Worm (Caenorhabditis elegans) whole organism, L3 larva: ENCODE results near the gene dop-5.
A peak's percentile ranks its signal among the peaks of the same experiment; 100 is the strongest.

Source experiments
- R02D3.7 ChIP-seq: fragments of 150-350 bp; optimal IDR thresholded peaks from 2 replicates; lab custom pipeline; 2014; ENCODE audit warnings: missing biosample characterization, missing genetic modification characterization
- ama-1 ChIP-seq: fragments of 150-350 bp; optimal IDR thresholded peaks from 2 replicates; lab custom pipeline; 2018
- ceh-16 ChIP-seq: sonication (generic microtip); optimal IDR thresholded peaks from 2 replicates; lab custom pipeline; 2017; ENCODE audit warnings: missing biosample characterization, missing genetic modification characterization
- ceh-28 ChIP-seq: fragments of 150-350 bp; optimal IDR thresholded peaks from 2 replicates; lab custom pipeline; 2014; ENCODE audit warnings: missing biosample characterization, missing genetic modification reagents, missing genetic modification characterization
- daf-12 ChIP-seq: fragments of 150-350 bp; optimal IDR thresholded peaks from 2 replicates; lab custom pipeline; 2014; ENCODE audit warnings: missing biosample characterization, missing genetic modification reagents, missing genetic modification characterization
- egl-27 ChIP-seq: sonication (generic microtip); optimal IDR thresholded peaks from 4 replicates; lab custom pipeline; 2017; ENCODE audit warnings: missing biosample characterization, missing genetic modification reagents, missing genetic modification characterization
- egl-5 ChIP-seq: fragments of 150-350 bp; optimal IDR thresholded peaks from 2 replicates; lab custom pipeline; 2017; ENCODE audit warnings: missing biosample characterization, missing genetic modification reagents, missing genetic modification characterization, inconsistent platforms
- elt-1 ChIP-seq: fragments of 150-350 bp; optimal IDR thresholded peaks from 2 replicates; lab custom pipeline; 2014; ENCODE audit warnings: missing biosample characterization, missing genetic modification characterization
- elt-2 ChIP-seq: sonication (generic microtip); optimal IDR thresholded peaks from 2 replicates; lab custom pipeline; 2016; ENCODE audit warnings: missing genetic modification reagents, mild to moderate bottlenecking, missing genetic modification characterization, missing compliant biosample characterization
- eor-1 ChIP-seq, 2 experiments: fragments of 150-350 bp; optimal IDR thresholded peaks; 2 replicates each; lab custom pipeline; 2014 to 2018; ENCODE audit warnings: missing biosample characterization in 2 of 2, missing genetic modification characterization in 2 of 2
- fkh-10 ChIP-seq: sonication (generic microtip); optimal IDR thresholded peaks from 2 replicates; lab custom pipeline; 2017; ENCODE audit warnings: missing biosample characterization, missing genetic modification reagents, missing genetic modification characterization
- hmg-11 ChIP-seq: sonication (generic microtip); optimal IDR thresholded peaks from 2 replicates; lab custom pipeline; 2016; ENCODE audit warnings: missing genetic modification characterization, missing compliant biosample characterization
- jun-1 ChIP-seq: fragments of 150-350 bp; optimal IDR thresholded peaks from 2 replicates; lab custom pipeline; 2014; ENCODE audit warnings: missing biosample characterization, missing genetic modification reagents, missing genetic modification characterization
- lin-15B ChIP-seq: fragments of 150-350 bp; optimal IDR thresholded peaks from 2 replicates; lab custom pipeline; 2014; ENCODE audit warnings: missing biosample characterization, missing genetic modification characterization
- lin-39 ChIP-seq: fragments of 150-350 bp; optimal IDR thresholded peaks from 2 replicates; lab custom pipeline; 2018; ENCODE audit warnings: missing biosample characterization, missing genetic modification reagents, missing genetic modification characterization
- mdl-1 ChIP-seq: fragments of 150-350 bp; optimal IDR thresholded peaks from 2 replicates; lab custom pipeline; 2014; ENCODE audit warnings: missing biosample characterization, missing genetic modification characterization
- mml-1 ChIP-seq: fragments of 150-350 bp; sonication (generic microtip); optimal IDR thresholded peaks from 3 replicates; lab custom pipeline; 2014; ENCODE audit warnings: missing biosample characterization, missing genetic modification characterization
- nfya-1 ChIP-seq: sonication (generic microtip); optimal IDR thresholded peaks from 2 replicates; lab custom pipeline; 2017; ENCODE audit warnings: missing genetic modification characterization, mild to moderate bottlenecking, missing compliant biosample characterization, antibody characterized with exemption, moderate library complexity; ENCODE audit not compliant: insufficient read depth
- nhr-11 ChIP-seq: fragments of 150-350 bp; optimal IDR thresholded peaks from 2 replicates; lab custom pipeline; 2014; ENCODE audit warnings: missing biosample characterization, missing genetic modification characterization
- nhr-12 ChIP-seq: fragments of 150-350 bp; optimal IDR thresholded peaks from 2 replicates; lab custom pipeline; 2014; ENCODE audit warnings: missing biosample characterization, missing genetic modification characterization
- nhr-28 ChIP-seq: fragments of 150-350 bp; optimal IDR thresholded peaks from 2 replicates; lab custom pipeline; 2014; ENCODE audit warnings: missing biosample characterization, missing genetic modification characterization
- nhr-43 ChIP-seq: sonication (generic microtip); optimal IDR thresholded peaks from 2 replicates; lab custom pipeline; 2016; ENCODE audit warnings: mild to moderate bottlenecking, missing genetic modification characterization, missing compliant biosample characterization; ENCODE audit not compliant: poor library complexity, severe bottlenecking
- nhr-67 ChIP-seq: fragments of 150-350 bp; optimal IDR thresholded peaks from 2 replicates; lab custom pipeline; 2014; ENCODE audit warnings: missing biosample characterization, missing genetic modification characterization
- nhr-77 ChIP-seq: fragments of 150-350 bp; optimal IDR thresholded peaks from 2 replicates; lab custom pipeline; 2014; ENCODE audit warnings: missing biosample characterization, missing genetic modification characterization
- pha-4 ChIP-seq: fragments of 150-350 bp; optimal IDR thresholded peaks from 2 replicates; lab custom pipeline; 2014; ENCODE audit warnings: missing biosample characterization, missing genetic modification reagents, missing genetic modification characterization
- pqm-1 ChIP-seq: fragments of 150-350 bp; optimal IDR thresholded peaks from 2 replicates; lab custom pipeline; 2017; ENCODE audit warnings: missing biosample characterization, missing genetic modification characterization, inconsistent platforms
- skn-1 ChIP-seq: fragments of 150-350 bp; optimal IDR thresholded peaks from 2 replicates; lab custom pipeline; 2014; ENCODE audit warnings: missing biosample characterization, missing genetic modification characterization
- snpc-4 ChIP-seq: fragments of 150-350 bp; optimal IDR thresholded peaks from 2 replicates; lab custom pipeline; 2014; ENCODE audit warnings: missing biosample characterization, missing genetic modification characterization
- tbx-2 ChIP-seq: sonication (generic microtip); optimal IDR thresholded peaks from 2 replicates; lab custom pipeline; 2016; ENCODE audit warnings: mild to moderate bottlenecking, missing genetic modification characterization, missing compliant biosample characterization
- unc-39 ChIP-seq: sonication (generic microtip); optimal IDR thresholded peaks from 4 replicates; lab custom pipeline; 2017; ENCODE audit warnings: missing biosample characterization, missing genetic modification characterization
- unc-62 ChIP-seq: fragments of 150-350 bp; sonication (generic microtip); optimal IDR thresholded peaks from 4 replicates; lab custom pipeline; 2014; ENCODE audit warnings: missing biosample characterization, missing genetic modification reagents, missing genetic modification characterization
- ztf-4 ChIP-seq: fragments of 150-350 bp; optimal IDR thresholded peaks from 2 replicates; lab custom pipeline; 2014; ENCODE audit warnings: missing biosample characterization, missing genetic modification characterization

Gene dop-5

ce11 chrV:11380571-11380970 lies 14.5 kb upstream of the dop-5 start:
- TF ChIP-seq nfya-1 (no peak), elt-1 (tag; lab: Kevin White, UChicago) (no peak), fkh-10 (GFP tag; lab: Kevin White, UChicago) (peak; percentile 49), snpc-4 (tag; lab: Kevin White, UChicago) (no peak), R02D3.7 (tag; lab: Kevin White, UChicago) (no peak)

- TF ChIP-seq pha-4, result no peak
- no peak for TF ChIP-seq mml-1 (tag; lab: Kevin White, UChicago)
- TF ChIP-seq ztf-4 (tag; lab: Kevin White, UChicago), result no peak
- peak; percentile 38 for TF ChIP-seq lin-39 (tag; lab: Kevin White, UChicago)
- TF ChIP-seq nhr-12 (tag; lab: Kevin White, UChicago), result no peak
- TF ChIP-seq unc-62 (GFP tag; lab: Kevin White, UChicago), result no peak
- TF ChIP-seq fkh-10 (GFP tag; lab: Kevin White, UChicago), result no peak
Observed at ce11 chrV:11379341-11379740, 13.3 kb upstream of the dop-5 start.

- TF ChIP-seq skn-1 (peak; percentile 51), hmg-11 (tag; lab: Kevin White, UChicago) (peak; percentile 96), unc-39 (tag; lab: Kevin White, UChicago) (no peak), ama-1 (lab: Kevin White, UChicago) (no peak), pqm-1 (tag; lab: Kevin White, UChicago) (peak; percentile 28), lin-39 (tag; lab: Kevin White, UChicago) (peak; percentile 79), nhr-77 (no peak), nhr-43 (tag; lab: Kevin White, UChicago) (no peak), nhr-67 (tag; lab: Kevin White, UChicago) (no peak), jun-1 (tag; lab: Kevin White, UChicago) (peak; percentile 23), ceh-28 (peak; percentile 77), mdl-1 (tag; lab: Kevin White, UChicago) (no peak), egl-27 (tag; lab: Kevin White, UChicago) (no peak), pha-4 (peak; percentile 49), daf-12 (tag; lab: Kevin White, UChicago) (no peak), elt-2 (tag; lab: Kevin White, UChicago) (peak; percentile 45), eor-1 (tag; optimal IDR thresholded peaks at IDR 0.05; lab: Kevin White, UChicago) (no peak), tbx-2 (tag; lab: Kevin White, UChicago) (peak; percentile 52), lin-15B (tag; lab: Kevin White, UChicago) (peak; percentile 11), nfya-1 (peak; percentile 77), egl-5 (tag; lab: Kevin White, UChicago) (peak; percentile 8), ztf-4 (tag; lab: Kevin White, UChicago) (no peak), fkh-10 (GFP tag; lab: Kevin White, UChicago) (peak; percentile 18), nhr-28 (tag; lab: Kevin White, UChicago) (no peak)
Observed at ce11 chrV:11375150-11375792, 9.2 kb upstream of the dop-5 start, which contains the start of gene cnb-1. Gene cnb-1, plus strand, starts transcription at chrV:11375742.

ce11 chrV:11373918-11374317 lies 7.9 kb upstream of the dop-5 start:
- no peak for TF ChIP-seq fkh-10 (GFP tag; lab: Kevin White, UChicago)
- no peak for TF ChIP-seq nhr-43 (tag; lab: Kevin White, UChicago)
- no peak for TF ChIP-seq elt-1 (tag; lab: Kevin White, UChicago)

DNA sequence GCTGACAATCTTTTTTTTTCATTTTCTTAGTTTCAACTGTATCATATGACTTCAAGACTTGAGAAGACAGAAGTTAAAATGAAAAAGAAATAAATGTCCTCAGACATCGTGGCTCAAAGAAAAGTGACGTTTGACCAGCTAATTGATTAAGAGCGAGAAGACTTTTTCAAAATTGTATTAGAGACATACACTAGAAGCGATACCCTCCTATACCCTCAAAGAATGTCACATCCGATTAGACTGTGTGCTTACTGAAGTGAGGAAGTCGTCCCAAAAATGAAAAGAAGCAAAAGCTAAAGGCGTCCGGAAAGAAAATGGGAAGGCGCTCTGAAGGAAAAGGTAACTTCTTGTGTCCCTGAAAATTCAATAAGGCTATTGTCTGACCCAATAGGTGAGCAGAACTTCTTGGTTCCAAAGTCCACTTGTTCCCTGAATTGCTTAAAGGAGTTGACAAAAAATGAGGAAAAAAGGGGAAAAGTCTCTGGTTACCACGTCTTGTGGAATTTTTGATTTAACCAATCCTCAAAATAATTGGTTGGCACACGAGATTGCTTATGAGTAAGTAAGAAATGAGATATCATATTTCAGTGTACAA lies 6.4 kb upstream of the dop-5 start:
- TF ChIP-seq skn-1, result no peak
- TF ChIP-seq ama-1 (lab: Kevin White, UChicago), result no peak
- no peak for TF ChIP-seq nfya-1
- no peak for TF ChIP-seq nhr-11 (tag; lab: Kevin White, UChicago)
- no peak for TF ChIP-seq ceh-16
